Fruit fly (Drosophila melanogaster): Measurements from ENCODE around the gene Pus10.

The Pus10 gene

DNA sequence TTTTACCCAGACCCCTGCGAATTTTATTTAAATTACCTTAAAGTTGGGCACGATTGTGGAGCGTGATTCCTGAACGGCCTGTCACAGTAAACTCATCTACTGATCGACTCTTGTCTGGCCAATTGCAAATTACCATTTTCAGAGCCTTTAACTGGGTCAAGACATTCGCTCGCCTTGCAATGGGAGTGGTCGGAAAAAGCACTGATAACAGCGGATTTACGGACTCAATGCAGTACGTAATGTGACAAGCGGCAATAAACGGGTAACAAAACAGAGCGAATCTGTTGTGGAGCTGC is 19.0 kb downstream of the Pus10 start:
- TF ChIP-seq ATbp (GFP tag; optimal IDR thresholded peaks at IDR 0.05) = no peak
- TF ChIP-seq TFAM (GFP tag; optimal IDR thresholded peaks at IDR 0.05) = no peak
- no peak for TF ChIP-seq CG8290 (GFP tag; optimal IDR thresholded peaks at IDR 0.05)
- TF ChIP-seq CG8290 (tag; optimal IDR thresholded peaks at IDR 0.05) = peak in 1 of 2 experiments; percentile 24
- TF ChIP-seq ci (GFP tag; IDR thresholded peaks at IDR 0.05) = 0 out of 3 replicates have a peak, but pooled peaks have one; percentile 29
- no peak for TF ChIP-seq Meics (GFP tag; optimal IDR thresholded peaks at IDR 0.05)
- TF ChIP-seq CoRest (tag; optimal IDR thresholded peaks at IDR 0.05) = no peak
- TF ChIP-seq CG10654 (GFP tag; optimal IDR thresholded peaks at IDR 0.05) = no peak
- TF ChIP-seq CG15601 (tag; optimal IDR thresholded peaks at IDR 0.05) = no peak
- no peak for TF ChIP-seq tap (tag; optimal IDR thresholded peaks at IDR 0.05)
- TF ChIP-seq jigr1 (GFP tag; IDR thresholded peaks at IDR 0.05) = no peak
- no peak for TF ChIP-seq BtbVII (GFP tag; optimal IDR thresholded peaks at IDR 0.05)
- no peak for TF ChIP-seq pum (GFP tag; optimal IDR thresholded peaks at IDR 0.05)
- no peak for TF ChIP-seq CG2875 (GFP tag; optimal IDR thresholded peaks at IDR 0.05)
- TF ChIP-seq odd (GFP tag; optimal IDR thresholded peaks at IDR 0.05) = no peak
- no peak for TF ChIP-seq PHDP (tag; optimal IDR thresholded peaks at IDR 0.05)
- TF ChIP-seq lab (GFP tag; optimal IDR thresholded peaks at IDR 0.05) = no peak
- no peak for TF ChIP-seq en (GFP tag; optimal IDR thresholded peaks at IDR 0.05)
- TF ChIP-seq HmgD (GFP tag; optimal IDR thresholded peaks at IDR 0.05) = no peak
- 0 out of 3 replicates have a peak, but pooled peaks have one; percentile 16 for TF ChIP-seq CG17361 (GFP tag; IDR thresholded peaks at IDR 0.05)
- no peak for TF ChIP-seq CG3065 (GFP tag; optimal IDR thresholded peaks at IDR 0.05)
- TF ChIP-seq cas (GFP tag; IDR thresholded peaks at IDR 0.05) = no peak
- no peak for TF ChIP-seq Med (GFP tag)
- no peak for TF ChIP-seq CG6254 (GFP tag; optimal IDR thresholded peaks at IDR 0.05)
- TF ChIP-seq CG12104 (GFP tag; optimal IDR thresholded peaks at IDR 0.05) = no peak
- TF ChIP-seq CG3847 (GFP tag; IDR thresholded peaks at IDR 0.05) = no peak
- TF ChIP-seq mirr (GFP tag; optimal IDR thresholded peaks at IDR 0.05) = no peak

DNA sequence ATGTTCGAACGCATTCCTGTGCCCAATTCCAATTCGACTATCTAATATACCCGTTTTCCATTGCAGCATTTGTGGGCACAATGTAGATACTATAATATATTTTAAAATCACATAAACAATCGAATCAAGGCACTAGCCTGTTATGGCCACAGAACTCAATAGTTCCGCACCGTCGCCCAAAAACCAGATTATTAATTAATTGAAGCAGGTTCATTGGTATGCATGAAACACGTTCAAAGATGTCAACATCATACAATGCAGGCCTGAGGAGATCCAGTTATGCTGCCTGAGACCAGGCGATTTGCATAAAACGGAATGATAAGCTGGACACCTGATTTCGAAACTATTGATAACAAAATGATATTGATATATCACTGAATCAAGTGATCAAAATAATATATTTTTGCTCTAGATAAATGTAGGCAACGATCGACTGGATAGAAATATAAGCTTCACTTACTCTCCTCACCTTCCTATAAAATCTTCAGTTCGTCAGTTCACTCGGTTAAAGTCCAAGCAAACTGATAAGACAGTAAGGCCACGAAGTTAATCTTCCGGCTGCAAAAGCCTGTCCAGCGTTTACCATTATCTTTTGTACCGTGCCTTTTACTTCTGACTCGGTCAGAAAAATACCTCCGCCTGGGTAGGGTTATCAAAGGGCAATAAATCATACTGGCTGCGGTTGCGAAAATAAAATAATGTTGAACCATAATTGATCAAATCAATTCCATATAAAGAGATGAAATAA is 19.5 kb downstream of the Pus10 start:
- TF ChIP-seq abd-A (tag; optimal IDR thresholded peaks at IDR 0.05) (peak; percentile 76), CG13894 (tag; optimal IDR thresholded peaks at IDR 0.05) (peak; percentile 26), Med (GFP tag) (peak; percentile 38), grau (tag; optimal IDR thresholded peaks at IDR 0.05) (no peak), CG9437 (GFP tag; optimal IDR thresholded peaks at IDR 0.05) (no peak), CG30020 (tag; optimal IDR thresholded peaks at IDR 0.05) (no peak), CG10321 (GFP tag; IDR thresholded peaks at IDR 0.05) (no peak), Camta (GFP tag; optimal IDR thresholded peaks at IDR 0.05) (no peak), CG8281 (tag; optimal IDR thresholded peaks at IDR 0.05) (no peak), dati (GFP tag; IDR thresholded peaks at IDR 0.05) (no peak), CG4617 (GFP tag; optimal IDR thresholded peaks at IDR 0.05; ENCODE audit: borderline replicate concordance) (no peak), chinmo (GFP tag; IDR thresholded peaks at IDR 0.05; ENCODE audit: partially characterized antibody) (peak; percentile 95; the same call in 3 of the 4 replicates), Eip74EF (GFP tag; optimal IDR thresholded peaks at IDR 0.05) (peak in 1 of 2 experiments; percentile 55), tgo (GFP tag; IDR thresholded peaks at IDR 0.05) (no peak), ato (GFP tag; IDR thresholded peaks at IDR 0.05; ENCODE audit: partially characterized antibody) (no peak), Hr78 (GFP tag; optimal IDR thresholded peaks at IDR 0.05) (peak in 1 of 2 experiments; percentile 17), grn (GFP tag; optimal IDR thresholded peaks at IDR 0.05) (peak; percentile 45), gfzf (GFP tag; optimal IDR thresholded peaks at IDR 0.05) (no peak), sd (tag; optimal IDR thresholded peaks at IDR 0.05) (peak; percentile 47), CG10366 (GFP tag; IDR thresholded peaks at IDR 0.05) (no peak), pita (GFP tag; optimal IDR thresholded peaks at IDR 0.05) (no peak), maf-S (GFP tag; optimal IDR thresholded peaks at IDR 0.05) (no peak), ap (GFP tag; IDR thresholded peaks at IDR 0.05) (no peak), CG18764 (GFP tag; optimal IDR thresholded peaks at IDR 0.05) (no peak), sens (GFP tag) (peak; percentile 76)

All from whole organism, embryonic.